Fruit fly (Drosophila melanogaster) whole organism, embryonic: ENCODE measurements around the gene CG3184.
A peak's percentile ranks its signal among the peaks of the same experiment; 100 is the strongest.

Experiments
- BEAF-32 ChIP-seq: fragments of 200-800 bp; sonication (Bioruptor generic); optimal IDR thresholded peaks from 3 replicates; lab custom pipeline; 2017; ENCODE audit warnings: missing biosample characterization, missing genetic modification characterization, mild to moderate bottlenecking, moderate library complexity, missing genetic modification reagents
- CG10209 ChIP-seq: fragments of 200-800 bp; sonication (Bioruptor generic); optimal IDR thresholded peaks from 3 replicates; lab custom pipeline; 2017; ENCODE audit warnings: missing biosample characterization, mild to moderate bottlenecking, missing genetic modification characterization, missing genetic modification reagents
- CG11504 ChIP-seq: fragments of 200-800 bp; sonication (Bioruptor generic); optimal IDR thresholded peaks from 3 replicates; lab custom pipeline; 2019; ENCODE audit warnings: missing biosample characterization, mild to moderate bottlenecking, missing genetic modification characterization, moderate library complexity
- CG13287 ChIP-seq: fragments of 200-800 bp; sonication (Bioruptor generic); IDR thresholded peaks from 2 replicates; pipeline ENCODE4 v1.3.6; 2022; ENCODE audit warnings: missing biosample characterization, missing genetic modification characterization; ENCODE audit not compliant: partially characterized antibody
- CG14050 ChIP-seq: fragments of 200-800 bp; sonication (Bioruptor generic); IDR thresholded peaks from 3 replicates; pipeline ENCODE4 v1.3.6; 2022; ENCODE audit warnings: missing biosample characterization, missing genetic modification characterization
- CG16779 ChIP-seq: fragments of 200-800 bp; sonication (Bioruptor generic); IDR thresholded peaks from 2 replicates; pipeline ENCODE4 v1.3.6; 2022; ENCODE audit warnings: missing biosample characterization, missing genetic modification characterization
- CG17568 ChIP-seq: fragments of 200-800 bp; sonication (Bioruptor generic); optimal IDR thresholded peaks from 2 replicates; lab custom pipeline; 2018; ENCODE audit warnings: missing biosample characterization, mild to moderate bottlenecking, missing genetic modification characterization, moderate library complexity
- CG31388 ChIP-seq: fragments of 200-800 bp; sonication (Bioruptor generic); optimal IDR thresholded peaks from 2 replicates; lab custom pipeline; 2016; ENCODE audit warnings: missing biosample characterization, missing genetic modification characterization
- CG31441 ChIP-seq: fragments of 200-800 bp; sonication (Bioruptor generic); IDR thresholded peaks from 2 replicates; pipeline ENCODE4 v1.3.6; 2022; ENCODE audit warnings: missing biosample characterization, missing genetic modification characterization
- CG3163 ChIP-seq: fragments of 200-800 bp; sonication (Bioruptor generic); optimal IDR thresholded peaks from 3 replicates; lab custom pipeline; 2016; ENCODE audit warnings: missing biosample characterization, missing genetic modification characterization
- CG43689 ChIP-seq: fragments of 200-800 bp; sonication (Bioruptor generic); IDR thresholded peaks from 2 replicates; pipeline ENCODE4 v1.3.6; 2022; ENCODE audit warnings: missing biosample characterization, missing genetic modification characterization
- CG4617 ChIP-seq: fragments of 200-800 bp; sonication (Bioruptor generic); optimal IDR thresholded peaks from 3 replicates; lab custom pipeline; 2016; ENCODE audit warnings: missing biosample characterization, missing genetic modification characterization, borderline replicate concordance
- CG6175 ChIP-seq: fragments of 200-800 bp; sonication (Bioruptor generic); IDR thresholded peaks from 3 replicates; pipeline ENCODE4 v1.3.6; 2022; ENCODE audit warnings: missing biosample characterization, missing genetic modification characterization
- CG7839 ChIP-seq: fragments of 200-800 bp; sonication (Bioruptor generic); optimal IDR thresholded peaks from 3 replicates; lab custom pipeline; 2018; ENCODE audit warnings: missing biosample characterization, mild to moderate bottlenecking, missing genetic modification characterization, moderate library complexity
- CkIIα-i1 ChIP-seq: fragments of 200-800 bp; sonication (Bioruptor generic); IDR thresholded peaks from 2 replicates; pipeline ENCODE4 v1.3.6; 2022; ENCODE audit warnings: missing biosample characterization, missing genetic modification characterization
- Fer3 ChIP-seq: fragments of 200-800 bp; sonication (Bioruptor generic); optimal IDR thresholded peaks from 2 replicates; lab custom pipeline; 2018; ENCODE audit warnings: missing biosample characterization, mild to moderate bottlenecking, missing genetic modification characterization, moderate library complexity
- HLH54F ChIP-seq: fragments of 200-800 bp; sonication (Bioruptor generic); optimal IDR thresholded peaks from 3 replicates; lab custom pipeline; 2016; ENCODE audit warnings: missing biosample characterization, missing genetic modification characterization
- Lim3 ChIP-seq: fragments of 200-800 bp; sonication (Bioruptor generic); IDR thresholded peaks from 2 replicates; pipeline ENCODE4 v1.3.6; 2022; ENCODE audit warnings: missing biosample characterization, missing genetic modification characterization
- Med ChIP-seq: fragments of 200-800 bp; sonication (Bioruptor generic); peaks from one replicate; lab custom pipeline; 2016; ENCODE audit warnings: missing biosample characterization, missing genetic modification characterization, mild to moderate bottlenecking, inconsistent platforms, moderate library complexity
- Optix ChIP-seq: fragments of 200-800 bp; sonication (Bioruptor generic); IDR thresholded peaks from 3 replicates; pipeline ENCODE4 v1.3.6; 2022; ENCODE audit warnings: missing biosample characterization, missing genetic modification characterization
- Rfx ChIP-seq: fragments of 200-800 bp; sonication (Bioruptor generic); IDR thresholded peaks from 2 replicates; pipeline ENCODE4 v1.3.6; 2022; ENCODE audit warnings: missing biosample characterization, missing genetic modification characterization
- Sox102F ChIP-seq: fragments of 200-800 bp; sonication (Bioruptor generic); optimal IDR thresholded peaks from 2 replicates; lab custom pipeline; 2018; ENCODE audit warnings: missing biosample characterization, mild to moderate bottlenecking, missing genetic modification characterization, moderate library complexity
- Vsx1 ChIP-seq: fragments of 200-800 bp; sonication (Bioruptor generic); optimal IDR thresholded peaks from 2 replicates; lab custom pipeline; 2017; ENCODE audit warnings: missing biosample characterization, mild to moderate bottlenecking, missing genetic modification characterization, missing genetic modification reagents
- YL-1 ChIP-seq: fragments of 200-800 bp; sonication (Bioruptor generic); optimal IDR thresholded peaks from 3 replicates; lab custom pipeline; 2017; ENCODE audit warnings: missing biosample characterization, mild to moderate bottlenecking, missing genetic modification characterization
- ara ChIP-seq: fragments of 200-800 bp; sonication (Bioruptor generic); IDR thresholded peaks from 2 replicates; pipeline ENCODE4 v1.3.6; 2022; ENCODE audit warnings: missing biosample characterization, missing genetic modification characterization
- ase ChIP-seq: fragments of 200-800 bp; sonication (Bioruptor generic); IDR thresholded peaks from 3 replicates; pipeline ENCODE4 v1.3.6; 2022; ENCODE audit warnings: missing biosample characterization, missing genetic modification characterization
- ash1 ChIP-seq: fragments of 200-800 bp; sonication (Bioruptor generic); optimal IDR thresholded peaks from 2 replicates; lab custom pipeline; 2018; ENCODE audit warnings: missing biosample characterization, mild to moderate bottlenecking, missing genetic modification characterization
- caup ChIP-seq: fragments of 200-800 bp; sonication (Bioruptor generic); optimal IDR thresholded peaks from 3 replicates; lab custom pipeline; 2017; ENCODE audit warnings: missing biosample characterization, mild to moderate bottlenecking, missing genetic modification characterization, moderate library complexity; ENCODE audit not compliant: severe bottlenecking
- cg ChIP-seq: fragments of 200-800 bp; sonication (Bioruptor generic); optimal IDR thresholded peaks from 3 replicates; lab custom pipeline; 2019; ENCODE audit warnings: missing biosample characterization, mild to moderate bottlenecking, missing genetic modification characterization, moderate library complexity
- fd96Cb ChIP-seq: fragments of 200-800 bp; sonication (Bioruptor generic); optimal IDR thresholded peaks from 2 replicates; lab custom pipeline; 2018; ENCODE audit warnings: missing biosample characterization, mild to moderate bottlenecking, missing genetic modification characterization, moderate library complexity
- gcm ChIP-seq: fragments of 200-800 bp; sonication (Bioruptor generic); optimal IDR thresholded peaks from 2 replicates; lab custom pipeline; 2019; ENCODE audit warnings: missing biosample characterization, mild to moderate bottlenecking, missing genetic modification characterization, moderate library complexity
- grn ChIP-seq: fragments of 200-800 bp; sonication (Bioruptor generic); optimal IDR thresholded peaks from 3 replicates; lab custom pipeline; 2017; ENCODE audit warnings: missing biosample characterization, missing genetic modification characterization
- ham ChIP-seq: fragments of 200-800 bp; sonication (Bioruptor generic); IDR thresholded peaks from 2 replicates; pipeline ENCODE4 v1.3.6; 2022; ENCODE audit warnings: missing biosample characterization, missing genetic modification characterization
- hkb ChIP-seq, 2 experiments: fragments of 200-800 bp in 1 of 2; fragments of >200 bp in 1 of 2; sonication (Bioruptor generic) in 1 of 2; IDR thresholded peaks in 1 of 2; optimal IDR thresholded peaks in 1 of 2; 2 replicates each; pipeline versions ENCODE4 v1.3.6 to Lab custom; 2017 to 2022; ENCODE audit warnings: missing biosample characterization in 1 of 2, missing genetic modification characterization in 1 of 2
- hth ChIP-seq: fragments of >200 bp; optimal IDR thresholded peaks from 2 replicates; lab custom pipeline; 2017; ENCODE audit warnings: inconsistent platforms
- knrl ChIP-seq: fragments of 200-800 bp; sonication (Bioruptor generic); IDR thresholded peaks from 3 replicates; pipeline ENCODE4 v1.3.6; 2022; ENCODE audit warnings: missing biosample characterization, missing genetic modification characterization; ENCODE audit not compliant: partially characterized antibody
- lab ChIP-seq: fragments of 200-800 bp; sonication (Bioruptor generic); optimal IDR thresholded peaks from 3 replicates; lab custom pipeline; 2017; ENCODE audit warnings: missing biosample characterization, missing genetic modification characterization, mild to moderate bottlenecking, moderate library complexity, missing genetic modification reagents
- lov ChIP-seq, 2 experiments: fragments of 200-800 bp in 1 of 2; fragments of >200 bp in 1 of 2; sonication (Bioruptor generic) in 1 of 2; IDR thresholded peaks in 1 of 2; optimal IDR thresholded peaks in 1 of 2; 2 replicates in 1 of 2; 3 replicates in 1 of 2; pipeline versions ENCODE4 v1.3.6 to Lab custom; 2017 to 2022; ENCODE audit warnings: missing biosample characterization in 1 of 2, missing genetic modification characterization in 1 of 2
- nom ChIP-seq: fragments of 200-800 bp; sonication (Bioruptor generic); optimal IDR thresholded peaks from 2 replicates; lab custom pipeline; 2017; ENCODE audit warnings: missing biosample characterization, missing genetic modification characterization, mild to moderate bottlenecking, moderate library complexity, missing genetic modification reagents
- pita ChIP-seq: fragments of 200-800 bp; sonication (Bioruptor generic); optimal IDR thresholded peaks from 2 replicates; lab custom pipeline; 2017; ENCODE audit warnings: missing biosample characterization, mild to moderate bottlenecking, missing genetic modification characterization
- pzg ChIP-seq: fragments of 200-800 bp; sonication (Bioruptor generic); optimal IDR thresholded peaks from 3 replicates; lab custom pipeline; 2018; ENCODE audit warnings: missing biosample characterization, mild to moderate bottlenecking, missing genetic modification characterization, moderate library complexity
- repo ChIP-seq: fragments of 200-800 bp; sonication (Bioruptor generic); optimal IDR thresholded peaks from 2 replicates; lab custom pipeline; 2016; ENCODE audit warnings: missing biosample characterization, missing genetic modification characterization
- rib ChIP-seq: fragments of 200-800 bp; sonication (Bioruptor generic); IDR thresholded peaks from 2 replicates; pipeline ENCODE4 v1.3.6; 2022; ENCODE audit warnings: missing biosample characterization, missing genetic modification characterization
- slp2 ChIP-seq: fragments of 200-800 bp; sonication (Bioruptor generic); optimal IDR thresholded peaks from 2 replicates; lab custom pipeline; 2016; ENCODE audit warnings: missing biosample characterization, missing genetic modification characterization
- tap ChIP-seq: fragments of 200-800 bp; optimal IDR thresholded peaks from 3 replicates; lab custom pipeline; 2019; ENCODE audit warnings: missing biosample characterization, mild to moderate bottlenecking, missing genetic modification characterization, moderate library complexity
- tgo ChIP-seq: fragments of 200-800 bp; sonication (Bioruptor generic); IDR thresholded peaks from 3 replicates; pipeline ENCODE4 v1.3.6; 2022; ENCODE audit warnings: missing biosample characterization, missing genetic modification characterization
- toy ChIP-seq: fragments of 200-800 bp; sonication (Bioruptor generic); IDR thresholded peaks from 2 replicates; pipeline ENCODE4 v1.3.6; 2022; ENCODE audit warnings: missing biosample characterization, missing genetic modification characterization
- trem ChIP-seq: fragments of 200-800 bp; optimal IDR thresholded peaks from 3 replicates; lab custom pipeline; 2019; ENCODE audit warnings: missing biosample characterization, mild to moderate bottlenecking, missing genetic modification characterization, moderate library complexity

Gene CG3184

dm6 chrX:6654198-6654831 is 34.3 kb downstream of the CG3184 start, which contains the start of the genes CG3226 and Cdc7 (continued):
- TF ChIP-seq trem (tag; lab: Kevin White, UChicago) (peak; percentile 52), pita (GFP tag; lab: Kevin White, UChicago) (no peak), CG31388 (GFP tag; lab: Kevin White, UChicago) (no peak), tap (tag; lab: Kevin White, UChicago) (peak; percentile 47), grn (peak; percentile 69), lab (GFP tag; lab: Kevin White, UChicago) (peak; percentile 90), CG16779 (GFP tag; lab: Robert Waterston, UW) (no peak), toy (GFP tag; lab: Robert Waterston, UW) (no peak), ara (GFP tag; lab: Robert Waterston, UW) (peak; percentile 42; the same call in 1 of the 2 replicates), YL-1 (GFP tag; lab: Kevin White, UChicago) (peak; percentile 88), Med (GFP tag; lab: Kevin White, UChicago) (peak; percentile 96), CG7839 (tag; lab: Kevin White, UChicago) (peak; percentile 68), CkIIα-i1 (GFP tag; lab: Robert Waterston, UW) (no peak), knrl (peak; percentile 75), CG4617 (GFP tag; lab: Kevin White, UChicago) (peak; percentile 21), tgo (peak; percentile 41; the same call in 2 of the 3 replicates), Sox102F (GFP tag; lab: Kevin White, UChicago) (peak; percentile 27), Optix (GFP tag; lab: Robert Waterston, UW) (no peak), caup (GFP tag; lab: Kevin White, UChicago) (peak; percentile 91), slp2 (peak; percentile 19), HLH54F (GFP tag; lab: Kevin White, UChicago) (peak; percentile 28), gcm (GFP tag; lab: Kevin White, UChicago) (peak; percentile 74), repo (GFP tag; lab: Kevin White, UChicago) (peak; percentile 35), pzg (GFP tag; lab: Kevin White, UChicago) (peak; percentile 81), hkb (optimal IDR thresholded peaks at IDR 0.05; lab: Kevin White, UChicago) (no peak), hkb (GFP tag; IDR thresholded peaks at IDR 0.05; lab: Robert Waterston, UW) (peak; percentile 41; the same call in 1 of the 2 replicates), ase (GFP tag; lab: Robert Waterston, UW) (no peak), cg (GFP tag; lab: Kevin White, UChicago) (no peak), Vsx1 (peak; percentile 78), CG6175 (0 out of 3 replicates have a peak, but pooled peaks have one; percentile 21), CG13287 (GFP tag; lab: Robert Waterston, UW) (peak; percentile 76), nom (GFP tag; lab: Kevin White, UChicago) (peak; percentile 53), CG31441 (peak; percentile 76), lov (optimal IDR thresholded peaks at IDR 0.05; lab: Kevin White, UChicago) (no peak), lov (GFP tag; IDR thresholded peaks at IDR 0.05; lab: Robert Waterston, UW) (0 out of 3 replicates have a peak, but pooled peaks have one; percentile 46), Lim3 (GFP tag; lab: Robert Waterston, UW) (no peak), Fer3 (peak; percentile 75), CG3163 (peak; percentile 50), CG11504 (tag; lab: Kevin White, UChicago) (peak; percentile 65), Rfx (GFP tag; lab: Robert Waterston, UW) (peak; percentile 83), fd96Cb (no peak), rib (0 out of 2 replicates have a peak, but pooled peaks have one; percentile 21), CG17568 (GFP tag; lab: Kevin White, UChicago) (peak; percentile 66), hth (lab: Kevin White, UChicago) (no peak), ash1 (GFP tag; lab: Kevin White, UChicago) (peak; percentile 66), CG10209 (GFP tag; lab: Kevin White, UChicago) (peak; percentile 74), CG14050 (peak; percentile 48; the same call in 1 of the 3 replicates), ham (GFP tag; lab: Robert Waterston, UW) (no peak), CG43689 (GFP tag; lab: Robert Waterston, UW) (peak; percentile 32; the same call in 1 of the 2 replicates), BEAF-32 (GFP tag; lab: Kevin White, UChicago) (peak; percentile 75)
